Worm (Caenorhabditis elegans) whole organism, L3 larva: ENCODE results near the gene gpa-13.

Experiments used
- R02D3.7 ChIP-seq: fragments of 150-350 bp; optimal IDR thresholded peaks from 2 replicates; lab custom pipeline; 2014; ENCODE audit warnings: missing biosample characterization, missing genetic modification characterization
- ZK546.5 ChIP-seq: sonication (generic microtip); optimal IDR thresholded peaks from 2 replicates; lab custom pipeline; 2017; ENCODE audit warnings: missing biosample characterization, missing genetic modification characterization
- aly-2 ChIP-seq: fragments of 150-350 bp; optimal IDR thresholded peaks from 2 replicates; lab custom pipeline; 2014; ENCODE audit warnings: missing biosample characterization, missing genetic modification characterization
- ama-1 ChIP-seq: fragments of 150-350 bp; optimal IDR thresholded peaks from 2 replicates; lab custom pipeline; 2018
- ceh-16 ChIP-seq: sonication (generic microtip); optimal IDR thresholded peaks from 2 replicates; lab custom pipeline; 2017; ENCODE audit warnings: missing biosample characterization, missing genetic modification characterization
- ceh-28 ChIP-seq: fragments of 150-350 bp; optimal IDR thresholded peaks from 2 replicates; lab custom pipeline; 2014; ENCODE audit warnings: missing biosample characterization, missing genetic modification reagents, missing genetic modification characterization
- daf-12 ChIP-seq: fragments of 150-350 bp; optimal IDR thresholded peaks from 2 replicates; lab custom pipeline; 2014; ENCODE audit warnings: missing biosample characterization, missing genetic modification reagents, missing genetic modification characterization
- egl-5 ChIP-seq: fragments of 150-350 bp; optimal IDR thresholded peaks from 2 replicates; lab custom pipeline; 2017; ENCODE audit warnings: missing biosample characterization, missing genetic modification reagents, missing genetic modification characterization, inconsistent platforms
- elt-1 ChIP-seq: fragments of 150-350 bp; optimal IDR thresholded peaks from 2 replicates; lab custom pipeline; 2014; ENCODE audit warnings: missing biosample characterization, missing genetic modification characterization
- elt-3 ChIP-seq, 3 experiments: fragments of 150-350 bp in 1 of 3; sonication (generic microtip) in 2 of 3; optimal IDR thresholded peaks; 2 replicates in 2 of 3; 4 replicates in 1 of 3; lab custom pipeline; 2014 to 2017; ENCODE audit warnings: missing biosample characterization in 3 of 3, missing genetic modification characterization in 3 of 3
- eor-1 ChIP-seq, 2 experiments: fragments of 150-350 bp; optimal IDR thresholded peaks; 2 replicates each; lab custom pipeline; 2014 to 2018; ENCODE audit warnings: missing biosample characterization in 2 of 2, missing genetic modification characterization in 2 of 2
- fkh-10 ChIP-seq: sonication (generic microtip); optimal IDR thresholded peaks from 2 replicates; lab custom pipeline; 2017; ENCODE audit warnings: missing biosample characterization, missing genetic modification reagents, missing genetic modification characterization
- hmg-11 ChIP-seq: sonication (generic microtip); optimal IDR thresholded peaks from 2 replicates; lab custom pipeline; 2016; ENCODE audit warnings: missing genetic modification characterization, missing compliant biosample characterization
- lin-15B ChIP-seq: fragments of 150-350 bp; optimal IDR thresholded peaks from 2 replicates; lab custom pipeline; 2014; ENCODE audit warnings: missing biosample characterization, missing genetic modification characterization
- lin-39 ChIP-seq: fragments of 150-350 bp; optimal IDR thresholded peaks from 2 replicates; lab custom pipeline; 2018; ENCODE audit warnings: missing biosample characterization, missing genetic modification reagents, missing genetic modification characterization
- lsy-12 ChIP-seq: sonication (generic microtip); optimal IDR thresholded peaks from 2 replicates; lab custom pipeline; 2016; ENCODE audit warnings: mild to moderate bottlenecking, missing genetic modification characterization, missing compliant biosample characterization
- mdl-1 ChIP-seq: fragments of 150-350 bp; optimal IDR thresholded peaks from 2 replicates; lab custom pipeline; 2014; ENCODE audit warnings: missing biosample characterization, missing genetic modification characterization
- mml-1 ChIP-seq: fragments of 150-350 bp; sonication (generic microtip); optimal IDR thresholded peaks from 3 replicates; lab custom pipeline; 2014; ENCODE audit warnings: missing biosample characterization, missing genetic modification characterization
- nfya-1 ChIP-seq: sonication (generic microtip); optimal IDR thresholded peaks from 2 replicates; lab custom pipeline; 2017; ENCODE audit warnings: missing genetic modification characterization, mild to moderate bottlenecking, missing compliant biosample characterization, antibody characterized with exemption, moderate library complexity; ENCODE audit not compliant: insufficient read depth
- nhr-11 ChIP-seq: fragments of 150-350 bp; optimal IDR thresholded peaks from 2 replicates; lab custom pipeline; 2014; ENCODE audit warnings: missing biosample characterization, missing genetic modification characterization
- nhr-12 ChIP-seq: fragments of 150-350 bp; optimal IDR thresholded peaks from 2 replicates; lab custom pipeline; 2014; ENCODE audit warnings: missing biosample characterization, missing genetic modification characterization
- nhr-23 ChIP-seq: fragments of 150-350 bp; optimal IDR thresholded peaks from 2 replicates; lab custom pipeline; 2014; ENCODE audit warnings: missing biosample characterization, missing genetic modification reagents, missing genetic modification characterization
- nhr-237 ChIP-seq: fragments of 150-350 bp; optimal IDR thresholded peaks from 2 replicates; lab custom pipeline; 2014; ENCODE audit warnings: missing biosample characterization, missing genetic modification characterization
- nhr-67 ChIP-seq: fragments of 150-350 bp; optimal IDR thresholded peaks from 2 replicates; lab custom pipeline; 2014; ENCODE audit warnings: missing biosample characterization, missing genetic modification characterization
- nhr-77 ChIP-seq: fragments of 150-350 bp; optimal IDR thresholded peaks from 2 replicates; lab custom pipeline; 2014; ENCODE audit warnings: missing biosample characterization, missing genetic modification characterization
- pha-4 ChIP-seq: fragments of 150-350 bp; optimal IDR thresholded peaks from 2 replicates; lab custom pipeline; 2014; ENCODE audit warnings: missing biosample characterization, missing genetic modification reagents, missing genetic modification characterization
- pqm-1 ChIP-seq: fragments of 150-350 bp; optimal IDR thresholded peaks from 2 replicates; lab custom pipeline; 2017; ENCODE audit warnings: missing biosample characterization, missing genetic modification characterization, inconsistent platforms
- sea-2 ChIP-seq: fragments of 150-350 bp; sonication (generic microtip); optimal IDR thresholded peaks from 4 replicates; lab custom pipeline; 2014; ENCODE audit warnings: missing biosample characterization, missing genetic modification reagents, missing genetic modification characterization
- snpc-4 ChIP-seq: fragments of 150-350 bp; optimal IDR thresholded peaks from 2 replicates; lab custom pipeline; 2014; ENCODE audit warnings: missing biosample characterization, missing genetic modification characterization
- tbx-2 ChIP-seq: sonication (generic microtip); optimal IDR thresholded peaks from 2 replicates; lab custom pipeline; 2016; ENCODE audit warnings: mild to moderate bottlenecking, missing genetic modification characterization, missing compliant biosample characterization
- unc-39 ChIP-seq: sonication (generic microtip); optimal IDR thresholded peaks from 4 replicates; lab custom pipeline; 2017; ENCODE audit warnings: missing biosample characterization, missing genetic modification characterization

Gene gpa-13

ce11 chrV:12759660-12760059 lies 4.9 kb upstream of the gpa-13 start, which contains the start of gene papl-1:
papl-1 (minus strand) TSS chrV:12759760.
- TF ChIP-seq egl-5 (no peak), daf-12 (tag; lab: Kevin White, UChicago) (no peak), R02D3.7 (no peak), mml-1 (no peak), sea-2 (GFP tag; lab: Kevin White, UChicago) (no peak), lsy-12 (tag; lab: Kevin White, UChicago) (no peak), elt-3 (tag; optimal IDR thresholded peaks at IDR 0.05; lab: Kevin White, UChicago) (no peak), nhr-11 (no peak), pha-4 (tag; lab: Kevin White, UChicago) (no peak), hmg-11 (no peak)
- TF ChIP-seq, all 47 proteins: peak for 0

- TF ChIP-seq eor-1 (tag; optimal IDR thresholded peaks at IDR 0.05; lab: Kevin White, UChicago), result no peak
- no peak for TF ChIP-seq ZK546.5
- no peak for TF ChIP-seq mdl-1 (tag; lab: Kevin White, UChicago)
- TF ChIP-seq nhr-67 (tag; lab: Kevin White, UChicago), result no peak
- TF ChIP-seq lin-39 (tag; lab: Kevin White, UChicago), result no peak
- TF ChIP-seq, all 47 proteins: peak for 0
Measured at ce11 chrV:12752407-12752806, 2.3 kb downstream of the gpa-13 start, which contains the start of gene C15C8.8. C15C8.8 (minus strand) TSS chrV:12752507.

ce11 chrV:12751495-12752050 lies 3.2 kb downstream of the gpa-13 start, which contains the start of gene C15C8.6:
C15C8.6 (minus strand) TSS chrV:12751545.
- TF ChIP-seq nhr-23 (tag; lab: Kevin White, UChicago), result no peak
- TF ChIP-seq snpc-4 (tag; lab: Kevin White, UChicago), result no peak
- TF ChIP-seq ama-1, result no peak
- TF ChIP-seq nhr-12 (tag; lab: Kevin White, UChicago), result no peak

ce11 chrV:12749558-12749957 lies 5.2 kb downstream of the gpa-13 start:
- TF ChIP-seq nhr-237 (tag; lab: Kevin White, UChicago), result no peak
- no peak for TF ChIP-seq unc-39 (tag; lab: Kevin White, UChicago)
- no peak for TF ChIP-seq ZK546.5
- no peak for TF ChIP-seq nhr-67 (tag; lab: Kevin White, UChicago)
- TF ChIP-seq R02D3.7, result no peak
- TF ChIP-seq mml-1, result no peak
- TF ChIP-seq daf-12 (tag; lab: Kevin White, UChicago), result no peak
- TF ChIP-seq pqm-1, result no peak

DNA sequence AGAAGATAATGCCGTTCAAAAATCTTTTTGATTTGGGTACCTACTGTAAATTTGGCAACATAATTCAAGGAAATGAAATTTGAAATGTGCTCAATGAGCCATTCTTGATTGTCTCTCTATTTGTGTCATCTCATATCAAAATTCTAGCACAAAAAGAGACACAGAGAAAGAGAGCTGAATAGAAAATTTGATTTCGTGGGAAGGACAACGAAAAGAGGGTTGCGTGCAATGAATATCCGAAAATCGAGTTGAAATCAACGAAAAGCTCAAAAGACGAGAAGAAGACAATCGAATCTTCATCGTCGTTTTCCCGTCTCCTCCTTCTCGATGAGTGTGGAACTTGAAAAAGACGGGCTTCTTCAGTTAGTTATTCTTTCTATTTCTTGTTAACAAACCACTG lies 6.9 kb downstream of the gpa-13 start, which contains the start of gene C15C8.5:
Gene C15C8.5, plus strand, starts transcription at position 152 of the 400 bp plus-strand sequence.
- no peak for TF ChIP-seq nfya-1 (tag; lab: Kevin White, UChicago)
- peak; percentile 88 for TF ChIP-seq fkh-10 (GFP tag; lab: Kevin White, UChicago)

DNA sequence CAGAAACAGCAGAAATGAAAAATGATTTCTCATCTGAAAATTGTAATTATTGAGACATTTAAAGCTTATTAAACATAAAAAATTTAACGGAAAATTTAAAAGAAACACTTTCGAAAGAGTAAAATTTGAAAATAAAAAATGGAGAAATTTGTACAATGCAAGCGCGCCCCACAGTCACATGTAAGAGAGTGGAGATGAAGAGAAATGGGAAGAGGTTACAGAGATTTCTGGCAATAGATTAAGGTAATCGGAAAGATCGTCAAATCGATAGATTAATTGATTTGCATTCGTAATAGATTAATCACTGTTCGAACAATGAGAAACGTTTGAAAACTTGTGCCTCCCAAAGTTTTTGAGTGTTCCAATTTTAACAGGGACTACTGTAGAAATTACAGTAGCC lies 7.3 kb downstream of the gpa-13 start, which contains the start of gene C15C8.4:
Gene C15C8.4, minus strand, starts transcription at position 33 of the 400 bp plus-strand sequence.
- TF ChIP-seq elt-1 (tag; lab: Kevin White, UChicago), result peak; percentile 54
- no peak for TF ChIP-seq ama-1
- no peak for TF ChIP-seq ceh-16 (tag; lab: Kevin White, UChicago)
- TF ChIP-seq nhr-237 (tag; lab: Kevin White, UChicago), result no peak
- TF ChIP-seq nhr-77 (tag; lab: Kevin White, UChicago), result no peak
- no peak for TF ChIP-seq tbx-2 (tag; lab: Kevin White, UChicago)
- no peak for TF ChIP-seq elt-3 (tag; optimal IDR thresholded peaks at IDR 0.05; lab: Kevin White, UChicago)
- peak; percentile 18 for TF ChIP-seq ceh-28 (tag; lab: Kevin White, UChicago)
- TF ChIP-seq lin-15B (tag; lab: Kevin White, UChicago), result peak; percentile 45
- no peak for TF ChIP-seq lin-39 (tag; lab: Kevin White, UChicago)
- peak; percentile 6 for TF ChIP-seq nfya-1 (tag; lab: Kevin White, UChicago)
- TF ChIP-seq aly-2 (tag; lab: Kevin White, UChicago), result no peak
- TF ChIP-seq egl-5, result no peak
- no peak for TF ChIP-seq pqm-1
- TF ChIP-seq, all 47 proteins: peak for 4
